Fruit fly (Drosophila melanogaster): ENCODE data around the gene rudhira.

rudhira gene

dm6 chrX:11823003-11823402 is 6.3 kb downstream of the rudhira start:
- TF ChIP-seq CG31627 (GFP tag; optimal IDR thresholded peaks at IDR 0.05) (peak; percentile 28), CG6276 (GFP tag; optimal IDR thresholded peaks at IDR 0.05) (peak; percentile 75), OdsH (GFP tag; optimal IDR thresholded peaks at IDR 0.05) (no peak), CG3032 (tag; optimal IDR thresholded peaks at IDR 0.05) (peak; percentile 17), CG10631 (GFP tag; optimal IDR thresholded peaks at IDR 0.05) (no peak), CG15336 (GFP tag; IDR thresholded peaks at IDR 0.05) (peak; percentile 72), CG11762 (GFP tag; optimal IDR thresholded peaks at IDR 0.05; ENCODE audit: insufficient read depth) (peak; percentile 26), CG11294 (GFP tag; IDR thresholded peaks at IDR 0.05) (no peak), eg (GFP tag; IDR thresholded peaks at IDR 0.05) (peak; percentile 79), dac (GFP tag; optimal IDR thresholded peaks at IDR 0.05) (peak; percentile 23), Eip78C (GFP tag) (peak; percentile 77), cyc (GFP tag; optimal IDR thresholded peaks at IDR 0.05) (no peak), CG4318 (GFP tag; optimal IDR thresholded peaks at IDR 0.05) (no peak), fd85E (GFP tag; optimal IDR thresholded peaks at IDR 0.05) (peak; percentile 1), net (GFP tag; optimal IDR thresholded peaks at IDR 0.05) (peak; percentile 31), Met (GFP tag; optimal IDR thresholded peaks at IDR 0.05) (no peak), CG32006 (GFP tag; optimal IDR thresholded peaks at IDR 0.05) (peak; percentile 55), ss (GFP tag; optimal IDR thresholded peaks at IDR 0.05) (no peak), esn (GFP tag; optimal IDR thresholded peaks at IDR 0.05) (peak; percentile 20), CG7368 (GFP tag; optimal IDR thresholded peaks at IDR 0.05) (no peak), Sox14 (GFP tag; optimal IDR thresholded peaks at IDR 0.05) (peak; percentile 49), Eip93F (GFP tag; optimal IDR thresholded peaks at IDR 0.05) (peak; percentile 71), CG11902 (GFP tag; optimal IDR thresholded peaks at IDR 0.05) (no peak), CG8119 (GFP tag; IDR thresholded peaks at IDR 0.05) (peak; percentile 72), topi (GFP tag; optimal IDR thresholded peaks at IDR 0.05) (no peak), Lpt (GFP tag; optimal IDR thresholded peaks at IDR 0.05) (peak; percentile 11), CG8319 (GFP tag; optimal IDR thresholded peaks at IDR 0.05) (no peak), CG6854 (GFP tag; optimal IDR thresholded peaks at IDR 0.05) (peak; percentile 58), CG6163 (GFP tag; IDR thresholded peaks at IDR 0.05) (peak; percentile 55; the same call in 1 of the 3 replicates), Sox15 (GFP tag; optimal IDR thresholded peaks at IDR 0.05) (no peak), CG34406 (GFP tag; optimal IDR thresholded peaks at IDR 0.05) (no peak), vri (GFP tag; optimal IDR thresholded peaks at IDR 0.05) (peak; percentile 58), achi (GFP tag; optimal IDR thresholded peaks at IDR 0.05) (no peak), CG16779 (tag; optimal IDR thresholded peaks at IDR 0.05) (no peak), CG3919 (GFP tag; optimal IDR thresholded peaks at IDR 0.05) (peak; percentile 5), Ets96B (tag; optimal IDR thresholded peaks at IDR 0.05) (peak; percentile 25), CG6792 (GFP tag; optimal IDR thresholded peaks at IDR 0.05) (no peak), Eip75B (GFP tag; optimal IDR thresholded peaks at IDR 0.05) (no peak), CG9139 (GFP tag; optimal IDR thresholded peaks at IDR 0.05) (no peak), dsx (GFP tag; optimal IDR thresholded peaks at IDR 0.05; ENCODE audit: poor library complexity, severe bottlenecking) (no peak), CG8632 (GFP tag; optimal IDR thresholded peaks at IDR 0.05) (peak; percentile 25)

dm6 chrX:11828336-11829007 is 11.8 kb downstream of the rudhira start:
- TF ChIP-seq CG34406 (GFP tag; optimal IDR thresholded peaks at IDR 0.05) (no peak), CG32006 (GFP tag; optimal IDR thresholded peaks at IDR 0.05) (no peak), Sox14 (GFP tag; optimal IDR thresholded peaks at IDR 0.05) (no peak), CG11902 (GFP tag; optimal IDR thresholded peaks at IDR 0.05) (no peak)

All from whole organism, prepupa.